Fruit fly (Drosophila melanogaster) whole organism, embryonic: ENCODE results near the gene CG43054.

Experiments used
- Aef1 ChIP-seq: fragments of 200-800 bp; sonication (Bioruptor generic); IDR thresholded peaks from 3 replicates; pipeline ENCODE4 v1.3.6; 2022; ENCODE audit warnings: missing biosample characterization, missing genetic modification characterization
- CG10431 ChIP-seq: fragments of 200-800 bp; sonication (Bioruptor generic); optimal IDR thresholded peaks from 3 replicates; lab custom pipeline; 2018; ENCODE audit warnings: missing biosample characterization, mild to moderate bottlenecking, missing genetic modification characterization
- CG11723 ChIP-seq: fragments of 200-800 bp; sonication (Bioruptor generic); optimal IDR thresholded peaks from 2 replicates; lab custom pipeline; 2017; ENCODE audit warnings: missing biosample characterization, mild to moderate bottlenecking, missing genetic modification characterization
- CG12219 ChIP-seq: fragments of 200-800 bp; sonication (Bioruptor generic); optimal IDR thresholded peaks from 3 replicates; lab custom pipeline; 2018; ENCODE audit warnings: missing biosample characterization, mild to moderate bottlenecking, missing genetic modification characterization
- CG13287 ChIP-seq: fragments of 200-800 bp; sonication (Bioruptor generic); IDR thresholded peaks from 2 replicates; pipeline ENCODE4 v1.3.6; 2022; ENCODE audit warnings: missing biosample characterization, missing genetic modification characterization; ENCODE audit not compliant: partially characterized antibody
- CG13624 ChIP-seq: fragments of 200-800 bp; sonication (Bioruptor generic); optimal IDR thresholded peaks from 2 replicates; lab custom pipeline; 2016; ENCODE audit warnings: missing biosample characterization, missing genetic modification characterization
- CG14667 ChIP-seq: fragments of 200-800 bp; sonication (Bioruptor generic); IDR thresholded peaks from 2 replicates; pipeline ENCODE4 v1.3.6; 2022; ENCODE audit warnings: missing biosample characterization, missing genetic modification characterization
- CG16779 ChIP-seq: fragments of 200-800 bp; sonication (Bioruptor generic); IDR thresholded peaks from 2 replicates; pipeline ENCODE4 v1.3.6; 2022; ENCODE audit warnings: missing biosample characterization, missing genetic modification characterization
- CG1832 ChIP-seq: fragments of 200-800 bp; sonication (Bioruptor generic); optimal IDR thresholded peaks from 2 replicates; lab custom pipeline; 2017; ENCODE audit warnings: missing biosample characterization, mild to moderate bottlenecking, missing genetic modification characterization, inconsistent platforms
- CG2678 ChIP-seq: fragments of 200-800 bp; sonication (Bioruptor generic); optimal IDR thresholded peaks from 3 replicates; lab custom pipeline; 2019; ENCODE audit warnings: missing biosample characterization, mild to moderate bottlenecking, missing genetic modification characterization, moderate library complexity
- CG2712 ChIP-seq: fragments of 200-800 bp; optimal IDR thresholded peaks from 3 replicates; lab custom pipeline; 2019; ENCODE audit warnings: missing biosample characterization, mild to moderate bottlenecking, missing genetic modification characterization, moderate library complexity
- CG6272 ChIP-seq: fragments of 200-800 bp; sonication (Bioruptor generic); IDR thresholded peaks from 2 replicates; pipeline ENCODE4 v1.3.6; 2022; ENCODE audit warnings: missing biosample characterization, missing genetic modification characterization
- CG6765 ChIP-seq: fragments of 200-800 bp; sonication (Bioruptor generic); optimal IDR thresholded peaks from 3 replicates; lab custom pipeline; 2017; ENCODE audit warnings: missing biosample characterization, mild to moderate bottlenecking, missing genetic modification characterization
- CG7271 ChIP-seq: fragments of 200-800 bp; sonication (Bioruptor generic); optimal IDR thresholded peaks from 2 replicates; lab custom pipeline; 2018; ENCODE audit warnings: missing biosample characterization, mild to moderate bottlenecking, missing genetic modification characterization, moderate library complexity
- CG8089 ChIP-seq: fragments of 200-800 bp; sonication (Bioruptor generic); optimal IDR thresholded peaks from 3 replicates; lab custom pipeline; 2016; ENCODE audit warnings: missing biosample characterization, missing genetic modification characterization
- CG8388 ChIP-seq: fragments of 200-800 bp; sonication (Bioruptor generic); optimal IDR thresholded peaks from 2 replicates; lab custom pipeline; 2019; ENCODE audit warnings: missing biosample characterization, mild to moderate bottlenecking, missing genetic modification characterization, moderate library complexity
- CG8478 ChIP-seq: fragments of >200 bp; optimal IDR thresholded peaks from 2 replicates; lab custom pipeline; 2018
- CrebB ChIP-seq: fragments of 200-800 bp; sonication (Bioruptor generic); optimal IDR thresholded peaks from 3 replicates; lab custom pipeline; 2018; ENCODE audit warnings: missing biosample characterization, mild to moderate bottlenecking, missing genetic modification characterization
- D19A ChIP-seq: fragments of 200-800 bp; optimal IDR thresholded peaks from 3 replicates; lab custom pipeline; 2019; ENCODE audit warnings: missing biosample characterization, mild to moderate bottlenecking, missing genetic modification characterization, moderate library complexity
- Dek ChIP-seq: fragments of 200-800 bp; sonication (Bioruptor generic); optimal IDR thresholded peaks from 3 replicates; lab custom pipeline; 2019; ENCODE audit warnings: missing biosample characterization, mild to moderate bottlenecking, missing genetic modification characterization, moderate library complexity
- Dp ChIP-seq: fragments of 200-800 bp; sonication (Bioruptor generic); optimal IDR thresholded peaks from 2 replicates; lab custom pipeline; 2018; ENCODE audit warnings: missing biosample characterization, mild to moderate bottlenecking, missing genetic modification characterization, moderate library complexity
- Dref ChIP-seq: fragments of 200-800 bp; sonication (Bioruptor generic); IDR thresholded peaks from 2 replicates; pipeline ENCODE4 v1.3.6; 2022; ENCODE audit warnings: missing biosample characterization, missing genetic modification characterization
- E2f2 ChIP-seq: fragments of 200-800 bp; sonication (Bioruptor generic); IDR thresholded peaks from 2 replicates; pipeline ENCODE4 v1.3.6; 2022; ENCODE audit warnings: missing biosample characterization, missing genetic modification characterization
- Elba2 ChIP-seq: fragments of 200-800 bp; sonication (Bioruptor generic); optimal IDR thresholded peaks from 3 replicates; lab custom pipeline; 2016; ENCODE audit warnings: missing biosample characterization, missing genetic modification characterization
- HmgZ ChIP-seq: fragments of 200-800 bp; sonication (Bioruptor generic); optimal IDR thresholded peaks from 2 replicates; lab custom pipeline; 2018; ENCODE audit warnings: missing biosample characterization, mild to moderate bottlenecking, missing genetic modification characterization
- Pdp1 ChIP-seq, 2 experiments: fragments of 200-800 bp; sonication (Bioruptor generic); optimal IDR thresholded peaks; 3 replicates each; lab custom pipeline; 2016; ENCODE audit warnings: missing biosample characterization in 2 of 2, missing genetic modification characterization in 2 of 2, mild to moderate bottlenecking in 1 of 2, moderate library complexity in 1 of 2
- Scr ChIP-seq: fragments of 200-800 bp; sonication (Bioruptor generic); IDR thresholded peaks from 2 replicates; pipeline ENCODE4 v1.3.6; 2022; ENCODE audit warnings: missing biosample characterization, missing genetic modification characterization; ENCODE audit not compliant: partially characterized antibody
- amos ChIP-seq: fragments of 200-800 bp; sonication (Bioruptor generic); IDR thresholded peaks from 2 replicates; pipeline ENCODE4 v1.3.6; 2022; ENCODE audit warnings: missing biosample characterization, missing genetic modification characterization; ENCODE audit not compliant: partially characterized antibody
- ara ChIP-seq: fragments of 200-800 bp; sonication (Bioruptor generic); IDR thresholded peaks from 2 replicates; pipeline ENCODE4 v1.3.6; 2022; ENCODE audit warnings: missing biosample characterization, missing genetic modification characterization
- chinmo ChIP-seq: fragments of 200-800 bp; sonication (Bioruptor generic); IDR thresholded peaks from 4 replicates; pipeline ENCODE4 v1.3.6; 2022; ENCODE audit warnings: missing biosample characterization, missing genetic modification characterization; ENCODE audit not compliant: partially characterized antibody
- dm ChIP-seq: fragments of 200-800 bp; sonication (Bioruptor generic); optimal IDR thresholded peaks from 3 replicates; lab custom pipeline; 2016; ENCODE audit warnings: missing biosample characterization, missing genetic modification characterization
- eve ChIP-seq, 2 experiments: fragments of >200 bp; optimal IDR thresholded peaks; 2 replicates each; lab custom pipeline; 2017; ENCODE audit warnings: missing biosample characterization in 2 of 2, missing genetic modification characterization in 2 of 2
- exex ChIP-seq: fragments of 200-800 bp; sonication (Bioruptor generic); optimal IDR thresholded peaks from 4 replicates; lab custom pipeline; 2018; ENCODE audit warnings: missing biosample characterization, mild to moderate bottlenecking, missing genetic modification characterization, moderate library complexity
- eyg ChIP-seq: fragments of 200-800 bp; sonication (Bioruptor generic); optimal IDR thresholded peaks from 3 replicates; lab custom pipeline; 2016; ENCODE audit warnings: missing biosample characterization, missing genetic modification characterization
- fd64A ChIP-seq: fragments of 200-800 bp; sonication (Bioruptor generic); optimal IDR thresholded peaks from 3 replicates; lab custom pipeline; 2018; ENCODE audit warnings: missing biosample characterization, mild to moderate bottlenecking, missing genetic modification characterization
- gcm ChIP-seq: fragments of 200-800 bp; sonication (Bioruptor generic); optimal IDR thresholded peaks from 2 replicates; lab custom pipeline; 2019; ENCODE audit warnings: missing biosample characterization, mild to moderate bottlenecking, missing genetic modification characterization, moderate library complexity
- gsb-n ChIP-seq: fragments of 200-800 bp; sonication (Bioruptor generic); optimal IDR thresholded peaks from 3 replicates; lab custom pipeline; 2018; ENCODE audit warnings: missing biosample characterization, mild to moderate bottlenecking, missing genetic modification characterization
- h ChIP-seq: fragments of >200 bp; optimal IDR thresholded peaks from 2 replicates; lab custom pipeline; 2017
- hkb ChIP-seq, 2 experiments: fragments of 200-800 bp in 1 of 2; fragments of >200 bp in 1 of 2; sonication (Bioruptor generic) in 1 of 2; IDR thresholded peaks in 1 of 2; optimal IDR thresholded peaks in 1 of 2; 2 replicates each; pipeline versions ENCODE4 v1.3.6 to Lab custom; 2017 to 2022; ENCODE audit warnings: missing biosample characterization in 1 of 2, missing genetic modification characterization in 1 of 2
- kah ChIP-seq: fragments of 200-800 bp; sonication (Bioruptor generic); optimal IDR thresholded peaks from 2 replicates; lab custom pipeline; 2018; ENCODE audit warnings: missing biosample characterization, mild to moderate bottlenecking, missing genetic modification characterization
- nau ChIP-seq: fragments of 200-800 bp; sonication (Bioruptor generic); optimal IDR thresholded peaks from 3 replicates; lab custom pipeline; 2017; ENCODE audit warnings: missing biosample characterization, mild to moderate bottlenecking, missing genetic modification characterization, missing genetic modification reagents
- pum ChIP-seq: fragments of 200-800 bp; sonication (Bioruptor generic); optimal IDR thresholded peaks from 2 replicates; lab custom pipeline; 2016; ENCODE audit warnings: missing biosample characterization, missing genetic modification characterization
- repo ChIP-seq: fragments of 200-800 bp; sonication (Bioruptor generic); optimal IDR thresholded peaks from 2 replicates; lab custom pipeline; 2016; ENCODE audit warnings: missing biosample characterization, missing genetic modification characterization
- ro ChIP-seq: fragments of 200-800 bp; sonication (Bioruptor generic); IDR thresholded peaks from 2 replicates; pipeline ENCODE4 v1.3.6; 2022; ENCODE audit warnings: missing biosample characterization, missing genetic modification characterization
- salm ChIP-seq: fragments of 200-800 bp; sonication (Bioruptor generic); optimal IDR thresholded peaks from 2 replicates; lab custom pipeline; 2018; ENCODE audit warnings: missing biosample characterization, mild to moderate bottlenecking, missing genetic modification characterization
- sr ChIP-seq: fragments of 200-800 bp; sonication (Bioruptor generic); IDR thresholded peaks from 3 replicates; pipeline ENCODE4 v1.3.6; 2022; ENCODE audit warnings: missing biosample characterization, missing genetic modification characterization
- tna ChIP-seq: fragments of 200-800 bp; sonication (Bioruptor generic); IDR thresholded peaks from 2 replicates; pipeline ENCODE4 v1.3.6; 2022; ENCODE audit warnings: missing biosample characterization, missing genetic modification characterization; ENCODE audit not compliant: partially characterized antibody
- unpg ChIP-seq: fragments of 200-800 bp; sonication (Bioruptor generic); optimal IDR thresholded peaks from 3 replicates; lab custom pipeline; 2018; ENCODE audit warnings: missing biosample characterization, mild to moderate bottlenecking, missing genetic modification characterization, moderate library complexity
- z ChIP-seq: fragments of 200-800 bp; sonication (Bioruptor generic); IDR thresholded peaks from 3 replicates; pipeline ENCODE4 v1.3.6; 2022; ENCODE audit warnings: missing biosample characterization, missing genetic modification characterization

Gene CG43054

dm6 chr2L:17627559-17627958 is at the start of gene CG43054:
Gene CG43054, plus strand, starts transcription at chr2L:17627859.
- no peak for TF ChIP-seq eyg
- TF ChIP-seq CG10431 (GFP tag; lab: Kevin White, UChicago): no peak
- no peak for TF ChIP-seq ara (GFP tag; lab: Robert Waterston, UW)
- TF ChIP-seq amos (GFP tag; lab: Robert Waterston, UW): no peak
- TF ChIP-seq, all 482 proteins: peak for 0

dm6 chr2L:17582994-17583393 is 44.7 kb upstream of the CG43054 start:
- peak; percentile 35 for TF ChIP-seq CG2712
- peak; percentile 51 for TF ChIP-seq CG8089 (GFP tag; lab: Kevin White, UChicago)
- TF ChIP-seq unpg (GFP tag; lab: Kevin White, UChicago): peak; percentile 63
- no peak for TF ChIP-seq CG6765 (GFP tag; lab: Kevin White, UChicago)
- no peak for TF ChIP-seq tna (GFP tag; lab: Robert Waterston, UW)
- TF ChIP-seq CG13287 (GFP tag; lab: Robert Waterston, UW): no peak
- TF ChIP-seq CG13624 (GFP tag; lab: Kevin White, UChicago): no peak
- TF ChIP-seq hkb (optimal IDR thresholded peaks at IDR 0.05; lab: Kevin White, UChicago): no peak
- TF ChIP-seq hkb (GFP tag; IDR thresholded peaks at IDR 0.05; lab: Robert Waterston, UW): no peak
- no peak for TF ChIP-seq CG16779 (GFP tag; lab: Robert Waterston, UW)
- TF ChIP-seq CG2678 (tag; lab: Kevin White, UChicago): peak; percentile 32
- no peak for TF ChIP-seq Elba2 (GFP tag; lab: Kevin White, UChicago)
- peak; percentile 61 for TF ChIP-seq CG8388 (GFP tag; lab: Kevin White, UChicago)
- no peak for TF ChIP-seq chinmo
- no peak for TF ChIP-seq nau
- no peak for TF ChIP-seq pum (GFP tag; lab: Kevin White, UChicago)
- TF ChIP-seq eve (GFP tag; optimal IDR thresholded peaks at IDR 0.05; lab: Kevin White, UChicago): peak in 1 of 2 experiments; percentile 44
- TF ChIP-seq CG10431 (GFP tag; lab: Kevin White, UChicago): no peak
- peak; percentile 54 for TF ChIP-seq gcm (GFP tag; lab: Kevin White, UChicago)
- no peak for TF ChIP-seq Aef1 (GFP tag; lab: Robert Waterston, UW)
- TF ChIP-seq dm (GFP tag; lab: Kevin White, UChicago): peak; percentile 11
- TF ChIP-seq Dp (GFP tag; lab: Kevin White, UChicago): no peak
- peak; percentile 4 for TF ChIP-seq HmgZ
- TF ChIP-seq gsb-n (tag; lab: Kevin White, UChicago): peak; percentile 63
- TF ChIP-seq sr (GFP tag; lab: Robert Waterston, UW): no peak
- TF ChIP-seq Dref (GFP tag; lab: Robert Waterston, UW): no peak
- TF ChIP-seq CG12219: peak; percentile 59
- no peak for TF ChIP-seq CG11723 (GFP tag; lab: Kevin White, UChicago)
- TF ChIP-seq E2f2: no peak
- no peak for TF ChIP-seq h (lab: Kevin White, UChicago)
- peak in 1 of 2 experiments; percentile 4 for TF ChIP-seq Pdp1 (GFP tag; optimal IDR thresholded peaks at IDR 0.05; lab: Kevin White, UChicago)
- peak; percentile 49 for TF ChIP-seq D19A (tag; lab: Kevin White, UChicago)
- TF ChIP-seq CG14667 (GFP tag; lab: Robert Waterston, UW): no peak
- no peak for TF ChIP-seq fd64A (GFP tag; lab: Kevin White, UChicago)
- no peak for TF ChIP-seq salm (tag; lab: Kevin White, UChicago)
- no peak for TF ChIP-seq CG6272 (GFP tag; lab: Robert Waterston, UW)
- TF ChIP-seq CG8478: no peak
- TF ChIP-seq CrebB (tag; lab: Kevin White, UChicago): peak; percentile 1
- no peak for TF ChIP-seq ro (GFP tag; lab: Robert Waterston, UW)
- no peak for TF ChIP-seq repo (GFP tag; lab: Kevin White, UChicago)
- no peak for TF ChIP-seq exex
- TF ChIP-seq CG7271 (tag; lab: Kevin White, UChicago): no peak
- TF ChIP-seq kah (GFP tag; lab: Kevin White, UChicago): no peak
- no peak for TF ChIP-seq Scr (GFP tag; lab: Robert Waterston, UW)
- TF ChIP-seq z (GFP tag; lab: Robert Waterston, UW): no peak
- no peak for TF ChIP-seq CG1832
- no peak for TF ChIP-seq Dek (tag; lab: Kevin White, UChicago)
